Worm (Caenorhabditis elegans) whole organism, young adult: ENCODE measurements around the gene arrd-11.

Experiments used
- ceh-27 ChIP-seq: fragments of 200-800 bp; sonication (Bioruptor generic); optimal IDR thresholded peaks from 2 replicates; lab custom pipeline; 2018; ENCODE audit warnings: mild to moderate bottlenecking, missing genetic modification characterization, moderate library complexity, missing compliant biosample characterization
- dpl-1 ChIP-seq: fragments of 150-350 bp; optimal IDR thresholded peaks from 2 replicates; lab custom pipeline; 2014; ENCODE audit warnings: missing biosample characterization, missing genetic modification reagents, missing genetic modification characterization
- hmg-20 ChIP-seq: fragments of 200-800 bp; sonication (Bioruptor generic); IDR thresholded peaks from 2 replicates; pipeline ENCODE4 v1.3.6; 2022; ENCODE audit warnings: missing genetic modification reagents, missing genetic modification characterization, missing compliant biosample characterization
- mes-4 ChIP-seq: sonication (generic microtip); optimal IDR thresholded peaks from 2 replicates; lab custom pipeline; 2016; ENCODE audit warnings: missing genotype, missing genetic modification characterization, missing compliant biosample characterization
- pha-4 ChIP-seq: fragments of 150-350 bp; sonication (generic microtip); optimal IDR thresholded peaks from 2 replicates; lab custom pipeline; 2014; ENCODE audit warnings: missing biosample characterization, missing genetic modification reagents, missing genetic modification characterization
- rpc-1 ChIP-seq, 2 experiments: fragments of 150-350 bp in 1 of 2; sonication (generic microtip) in 1 of 2; optimal IDR thresholded peaks; 2 replicates each; lab custom pipeline; 2014 to 2018; ENCODE audit warnings: missing biosample characterization in 1 of 2, missing genetic modification characterization in 1 of 2, missing genetic modification reagents in 1 of 2, missing genotype in 1 of 2
- unc-62 ChIP-seq: fragments of 150-350 bp; optimal IDR thresholded peaks from 2 replicates; lab custom pipeline; 2014; ENCODE audit warnings: missing biosample characterization, missing genetic modification reagents, missing genetic modification characterization

DNA sequence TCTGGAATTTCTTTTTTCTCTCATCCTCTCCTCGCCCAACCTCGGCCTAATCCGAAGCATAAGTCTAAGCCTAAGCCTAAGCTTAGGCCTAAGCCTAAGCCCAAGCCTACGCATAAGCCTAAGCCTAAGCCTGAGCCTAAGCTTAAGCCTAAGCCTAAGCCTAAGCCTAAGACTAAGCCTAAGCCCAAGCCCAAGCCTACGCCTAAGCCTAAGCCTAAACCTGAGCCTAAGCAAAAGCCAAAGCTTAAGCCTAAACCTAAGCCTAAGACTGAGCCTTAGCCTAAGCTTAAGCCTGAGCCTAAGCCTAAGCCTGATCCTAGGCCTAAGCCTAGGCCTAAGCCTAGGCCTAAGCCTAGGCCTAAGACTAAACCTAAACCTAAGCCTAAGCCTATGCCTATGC lies 33.1 kb downstream of the arrd-11 start:
- no peak for TF ChIP-seq hmg-20 (GFP tag; lab: Robert Waterston, UW)
- TF ChIP-seq rpc-1 (optimal IDR thresholded peaks at IDR 0.05; lab: Kevin White, UChicago), result no peak
- TF ChIP-seq rpc-1 (tag; optimal IDR thresholded peaks at IDR 0.05; lab: Kevin White, UChicago), result no peak
- TF ChIP-seq ceh-27 (GFP tag; lab: Kevin White, UChicago), result no peak
- TF ChIP-seq unc-62 (GFP tag; lab: Kevin White, UChicago), result no peak
- TF ChIP-seq pha-4 (tag; lab: Kevin White, UChicago), result no peak
- TF ChIP-seq mes-4, result no peak
- TF ChIP-seq dpl-1 (GFP tag; lab: Kevin White, UChicago), result no peak
